Fruit fly (Drosophila melanogaster) whole organism, embryonic: ENCODE data around the gene CG32053.

Experiments used
- Aef1 ChIP-seq: fragments of 200-800 bp; sonication (Bioruptor generic); IDR thresholded peaks from 3 replicates; pipeline ENCODE4 v1.3.6; 2022; ENCODE audit warnings: missing biosample characterization, missing genetic modification characterization
- B-H2 ChIP-seq: fragments of 200-800 bp; sonication (Bioruptor generic); optimal IDR thresholded peaks from 2 replicates; lab custom pipeline; 2018; ENCODE audit warnings: missing biosample characterization, mild to moderate bottlenecking, missing genetic modification characterization
- Bteb2 ChIP-seq: fragments of 200-800 bp; sonication (Bioruptor generic); optimal IDR thresholded peaks from 2 replicates; lab custom pipeline; 2016; ENCODE audit warnings: missing biosample characterization, missing genetic modification characterization
- C15 ChIP-seq: fragments of 200-800 bp; sonication (Bioruptor generic); IDR thresholded peaks from 3 replicates; pipeline ENCODE4 v1.3.6; 2022; ENCODE audit warnings: missing biosample characterization, missing genetic modification characterization
- CG10147 ChIP-seq: fragments of 200-800 bp; sonication (Bioruptor generic); optimal IDR thresholded peaks from 2 replicates; lab custom pipeline; 2019; ENCODE audit warnings: missing biosample characterization, mild to moderate bottlenecking, missing genetic modification characterization, moderate library complexity
- CG11247 ChIP-seq: fragments of 200-800 bp; sonication (Bioruptor generic); IDR thresholded peaks from 2 replicates; pipeline ENCODE4 v1.3.6; 2022; ENCODE audit warnings: missing biosample characterization, missing genetic modification characterization
- CG11504 ChIP-seq: fragments of 200-800 bp; sonication (Bioruptor generic); optimal IDR thresholded peaks from 3 replicates; lab custom pipeline; 2019; ENCODE audit warnings: missing biosample characterization, mild to moderate bottlenecking, missing genetic modification characterization, moderate library complexity
- CG11560 ChIP-seq: fragments of 200-800 bp; sonication (Bioruptor generic); IDR thresholded peaks from 3 replicates; pipeline ENCODE4 v1.3.6; 2022; ENCODE audit warnings: missing biosample characterization, missing genetic modification characterization
- CG12104 ChIP-seq: fragments of 200-800 bp; sonication (Bioruptor generic); optimal IDR thresholded peaks from 3 replicates; lab custom pipeline; 2016; ENCODE audit warnings: missing biosample characterization, missing genetic modification characterization
- CG15269 ChIP-seq: fragments of 200-800 bp; sonication (Bioruptor generic); optimal IDR thresholded peaks from 2 replicates; lab custom pipeline; 2018; ENCODE audit warnings: missing biosample characterization, mild to moderate bottlenecking, missing genetic modification characterization, moderate library complexity
- CG31441 ChIP-seq: fragments of 200-800 bp; sonication (Bioruptor generic); IDR thresholded peaks from 2 replicates; pipeline ENCODE4 v1.3.6; 2022; ENCODE audit warnings: missing biosample characterization, missing genetic modification characterization
- CG32772 ChIP-seq: fragments of 200-800 bp; sonication (Bioruptor generic); IDR thresholded peaks from 2 replicates; pipeline ENCODE4 v1.3.6; 2022; ENCODE audit warnings: missing biosample characterization, missing genetic modification characterization
- CG34224 ChIP-seq: fragments of 200-800 bp; sonication (Bioruptor generic); IDR thresholded peaks from 3 replicates; pipeline ENCODE4 v1.3.6; 2022; ENCODE audit warnings: missing biosample characterization, missing genetic modification characterization; ENCODE audit not compliant: partially characterized antibody
- CG4730 ChIP-seq: fragments of 200-800 bp; sonication (Bioruptor generic); IDR thresholded peaks from 2 replicates; pipeline ENCODE4 v1.3.6; 2022; ENCODE audit warnings: missing biosample characterization, missing genetic modification characterization
- CG6175 ChIP-seq: fragments of 200-800 bp; sonication (Bioruptor generic); IDR thresholded peaks from 3 replicates; pipeline ENCODE4 v1.3.6; 2022; ENCODE audit warnings: missing biosample characterization, missing genetic modification characterization
- CG9727 ChIP-seq: fragments of 200-800 bp; sonication (Bioruptor generic); optimal IDR thresholded peaks from 3 replicates; lab custom pipeline; 2017; ENCODE audit warnings: missing biosample characterization, mild to moderate bottlenecking, missing genetic modification characterization
- CoRest ChIP-seq: fragments of 200-800 bp; sonication (Bioruptor generic); optimal IDR thresholded peaks from 3 replicates; lab custom pipeline; 2018; ENCODE audit warnings: missing biosample characterization, mild to moderate bottlenecking, missing genetic modification characterization, moderate library complexity
- D19A ChIP-seq: fragments of 200-800 bp; optimal IDR thresholded peaks from 3 replicates; lab custom pipeline; 2019; ENCODE audit warnings: missing biosample characterization, mild to moderate bottlenecking, missing genetic modification characterization, moderate library complexity
- Dad ChIP-seq: fragments of 200-800 bp; sonication (Bioruptor generic); optimal IDR thresholded peaks from 3 replicates; lab custom pipeline; 2016; ENCODE audit warnings: missing biosample characterization, missing genetic modification characterization
- Deaf1 ChIP-seq: fragments of 200-800 bp; optimal IDR thresholded peaks from 3 replicates; lab custom pipeline; 2019; ENCODE audit warnings: missing biosample characterization, mild to moderate bottlenecking, missing genetic modification characterization, moderate library complexity
- HLH3B ChIP-seq: fragments of 200-800 bp; sonication (Bioruptor generic); IDR thresholded peaks from 2 replicates; pipeline ENCODE4 v1.3.6; 2022; ENCODE audit warnings: missing biosample characterization, missing genetic modification characterization
- HmgD ChIP-seq: fragments of 200-800 bp; sonication (Bioruptor generic); optimal IDR thresholded peaks from 3 replicates; lab custom pipeline; 2016; ENCODE audit warnings: missing biosample characterization, missing genetic modification characterization
- Hr78 ChIP-seq, 2 experiments: fragments of 200-800 bp in 1 of 2; fragments of >200 bp in 1 of 2; sonication (Bioruptor generic) in 1 of 2; optimal IDR thresholded peaks; 2 replicates each; lab custom pipeline; 2017 to 2019; ENCODE audit warnings: missing biosample characterization in 2 of 2, missing genetic modification characterization in 2 of 2, mild to moderate bottlenecking in 1 of 2, moderate library complexity in 1 of 2
- PHDP ChIP-seq: fragments of 200-800 bp; sonication (Bioruptor generic); optimal IDR thresholded peaks from 3 replicates; lab custom pipeline; 2018; ENCODE audit warnings: missing biosample characterization, mild to moderate bottlenecking, missing genetic modification characterization, moderate library complexity
- Rfx ChIP-seq: fragments of 200-800 bp; sonication (Bioruptor generic); IDR thresholded peaks from 2 replicates; pipeline ENCODE4 v1.3.6; 2022; ENCODE audit warnings: missing biosample characterization, missing genetic modification characterization
- Sox100B ChIP-seq: fragments of 200-800 bp; sonication (Bioruptor generic); optimal IDR thresholded peaks from 3 replicates; lab custom pipeline; 2018; ENCODE audit warnings: missing biosample characterization, mild to moderate bottlenecking, missing genetic modification characterization
- Sox102F ChIP-seq: fragments of 200-800 bp; sonication (Bioruptor generic); optimal IDR thresholded peaks from 2 replicates; lab custom pipeline; 2018; ENCODE audit warnings: missing biosample characterization, mild to moderate bottlenecking, missing genetic modification characterization, moderate library complexity
- ara ChIP-seq: fragments of 200-800 bp; sonication (Bioruptor generic); IDR thresholded peaks from 2 replicates; pipeline ENCODE4 v1.3.6; 2022; ENCODE audit warnings: missing biosample characterization, missing genetic modification characterization
- dan ChIP-seq: fragments of 200-800 bp; sonication (Bioruptor generic); IDR thresholded peaks from 2 replicates; pipeline ENCODE4 v1.3.6; 2022; ENCODE audit warnings: missing biosample characterization, missing genetic modification characterization
- disco-r ChIP-seq: fragments of 200-800 bp; sonication (Bioruptor generic); optimal IDR thresholded peaks from 2 replicates; lab custom pipeline; 2016; ENCODE audit warnings: missing biosample characterization, missing genetic modification characterization
- dm ChIP-seq: fragments of 200-800 bp; sonication (Bioruptor generic); optimal IDR thresholded peaks from 3 replicates; lab custom pipeline; 2016; ENCODE audit warnings: missing biosample characterization, missing genetic modification characterization
- dysf ChIP-seq: fragments of 200-800 bp; sonication (Bioruptor generic); IDR thresholded peaks from 3 replicates; pipeline ENCODE4 v1.3.6; 2022; ENCODE audit warnings: missing biosample characterization, missing genetic modification characterization
- fd96Cb ChIP-seq: fragments of 200-800 bp; sonication (Bioruptor generic); optimal IDR thresholded peaks from 2 replicates; lab custom pipeline; 2018; ENCODE audit warnings: missing biosample characterization, mild to moderate bottlenecking, missing genetic modification characterization, moderate library complexity
- hkb ChIP-seq, 2 experiments: fragments of 200-800 bp in 1 of 2; fragments of >200 bp in 1 of 2; sonication (Bioruptor generic) in 1 of 2; IDR thresholded peaks in 1 of 2; optimal IDR thresholded peaks in 1 of 2; 2 replicates each; pipeline versions ENCODE4 v1.3.6 to Lab custom; 2017 to 2022; ENCODE audit warnings: missing biosample characterization in 1 of 2, missing genetic modification characterization in 1 of 2
- hth ChIP-seq: fragments of >200 bp; optimal IDR thresholded peaks from 2 replicates; lab custom pipeline; 2017; ENCODE audit warnings: inconsistent platforms
- nmo ChIP-seq: fragments of 200-800 bp; sonication (Bioruptor generic); optimal IDR thresholded peaks from 2 replicates; lab custom pipeline; 2018; ENCODE audit warnings: missing biosample characterization, mild to moderate bottlenecking, missing genetic modification characterization, moderate library complexity
- pan ChIP-seq, 4 experiments: fragments of >200 bp in 3 of 4; fragments of 200-800 bp in 1 of 4; sonication (Bioruptor generic) in 1 of 4; optimal IDR thresholded peaks in 3 of 4; IDR thresholded peaks in 1 of 4; 2 replicates each; pipeline versions ENCODE4 v1.3.6 to Lab custom; 2017 to 2022; ENCODE audit warnings: missing biosample characterization in 2 of 4, missing genetic modification characterization in 2 of 4, mixed read lengths in 1 of 4
- prd ChIP-seq, 3 experiments: fragments of >200 bp in 2 of 3; fragments of 200-800 bp in 1 of 3; sonication (Bioruptor generic) in 1 of 3; optimal IDR thresholded peaks in 2 of 3; IDR thresholded peaks in 1 of 3; 2 replicates in 2 of 3; 3 replicates in 1 of 3; pipeline versions ENCODE4 v1.3.6 to Lab custom; 2017 to 2022; ENCODE audit warnings: missing biosample characterization in 1 of 3, missing genetic modification characterization in 1 of 3
- row ChIP-seq: fragments of 200-800 bp; sonication (Bioruptor generic); IDR thresholded peaks from 3 replicates; pipeline ENCODE4 v1.3.6; 2022; ENCODE audit warnings: missing biosample characterization, missing genetic modification characterization
- tgo ChIP-seq: fragments of 200-800 bp; sonication (Bioruptor generic); IDR thresholded peaks from 3 replicates; pipeline ENCODE4 v1.3.6; 2022; ENCODE audit warnings: missing biosample characterization, missing genetic modification characterization
- twi ChIP-seq: fragments of 200-800 bp; optimal IDR thresholded peaks from 2 replicates; lab custom pipeline; 2019; ENCODE audit warnings: missing biosample characterization, mild to moderate bottlenecking, missing genetic modification characterization, moderate library complexity
- wor ChIP-seq: fragments of 200-800 bp; sonication (Bioruptor generic); IDR thresholded peaks from 2 replicates; pipeline ENCODE4 v1.3.6; 2022; ENCODE audit warnings: missing biosample characterization, missing genetic modification characterization
- zfh2 ChIP-seq: fragments of 200-800 bp; sonication (Bioruptor generic); optimal IDR thresholded peaks from 2 replicates; lab custom pipeline; 2016; ENCODE audit warnings: missing biosample characterization, missing genetic modification characterization

CG32053 gene

DNA sequence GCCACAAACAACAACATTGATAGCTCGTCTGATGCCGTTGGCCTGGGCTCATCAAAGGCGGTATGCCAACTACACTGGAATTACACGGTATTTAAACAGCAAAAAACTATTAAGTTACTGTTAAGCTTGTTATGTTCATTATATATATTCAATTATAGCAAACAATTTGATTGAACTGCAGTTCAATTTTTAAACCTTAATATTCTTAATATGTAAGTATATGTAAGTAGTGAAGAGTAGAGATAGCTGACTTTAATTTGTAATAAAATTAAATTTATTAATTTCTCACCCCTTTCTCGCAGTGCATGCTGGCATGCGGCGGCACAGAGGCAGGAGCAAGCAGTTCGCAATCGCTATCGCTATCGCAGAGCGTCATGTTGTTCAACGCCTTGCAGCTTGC, 18.2 kb upstream of the CG32053 start (continued):
- TF ChIP-seq HmgD (GFP tag; lab: Kevin White, UChicago) (no peak), dysf (GFP tag; lab: Robert Waterston, UW) (peak; percentile 42; the same call in 2 of the 3 replicates), CG6175 (GFP tag; lab: Robert Waterston, UW) (0 out of 3 replicates have a peak, but pooled peaks have one; percentile 28), PHDP (tag; lab: Kevin White, UChicago) (peak; percentile 24), Hr78 (GFP tag; optimal IDR thresholded peaks at IDR 0.05; lab: Kevin White, UChicago) (peak in 1 of 2 experiments; percentile 18), disco-r (GFP tag; lab: Kevin White, UChicago) (no peak), Sox100B (GFP tag; lab: Kevin White, UChicago) (no peak), CG32772 (peak; percentile 17; the same call in 1 of the 2 replicates), twi (tag; lab: Kevin White, UChicago) (no peak), B-H2 (GFP tag; lab: Kevin White, UChicago) (no peak), Sox102F (GFP tag; lab: Kevin White, UChicago) (peak; percentile 29), prd (optimal IDR thresholded peaks at IDR 0.05; lab: Kevin White, UChicago) (no peak), prd (GFP tag; IDR thresholded peaks at IDR 0.05; lab: Robert Waterston, UW) (peak; percentile 16; the same call in 1 of the 3 replicates), CG10147 (no peak), C15 (GFP tag; lab: Robert Waterston, UW) (no peak), ara (GFP tag; lab: Robert Waterston, UW) (0 out of 2 replicates have a peak, but pooled peaks have one; percentile 26), CG11504 (tag; lab: Kevin White, UChicago) (peak; percentile 48), nmo (GFP tag; lab: Kevin White, UChicago) (peak; percentile 2), CG12104 (GFP tag; lab: Kevin White, UChicago) (peak; percentile 17), dm (no peak), dan (GFP tag; lab: Robert Waterston, UW) (no peak), HLH3B (GFP tag; lab: Robert Waterston, UW) (peak; percentile 12; the same call in 1 of the 2 replicates), CG9727 (peak; percentile 18), Dad (GFP tag; lab: Kevin White, UChicago) (no peak), CG34224 (GFP tag; lab: Robert Waterston, UW) (no peak), pan (optimal IDR thresholded peaks at IDR 0.05; lab: Kevin White, UChicago) (no peak), pan (GFP tag; optimal IDR thresholded peaks at IDR 0.05 in 1 of 2, IDR thresholded peaks at IDR 0.05 in 1 of 2) (peak in 1 of 2 experiments; percentile 57), CG11560 (tag; lab: Robert Waterston, UW) (0 out of 3 replicates have a peak, but pooled peaks have one; percentile 8), zfh2 (GFP tag; lab: Kevin White, UChicago) (no peak), Aef1 (GFP tag; lab: Robert Waterston, UW) (no peak), fd96Cb (tag; lab: Kevin White, UChicago) (peak; percentile 7), CoRest (peak; percentile 20), CG15269 (tag; lab: Kevin White, UChicago) (peak; percentile 35), CG31441 (GFP tag; lab: Robert Waterston, UW) (peak; percentile 39; the same call in 1 of the 2 replicates), CG11247 (GFP tag; lab: Robert Waterston, UW) (0 out of 2 replicates have a peak, but pooled peaks have one; percentile 24), hth (lab: Kevin White, UChicago) (no peak), row (GFP tag; lab: Robert Waterston, UW) (peak; percentile 61; the same call in 2 of the 3 replicates), Deaf1 (no peak), tgo (GFP tag; lab: Robert Waterston, UW) (peak; percentile 45; the same call in 2 of the 3 replicates), CG4730 (GFP tag; lab: Robert Waterston, UW) (no peak), Bteb2 (GFP tag; lab: Kevin White, UChicago) (no peak), wor (GFP tag; lab: Robert Waterston, UW) (0 out of 2 replicates have a peak, but pooled peaks have one; percentile 11), hkb (optimal IDR thresholded peaks at IDR 0.05; lab: Kevin White, UChicago) (no peak), hkb (GFP tag; IDR thresholded peaks at IDR 0.05; lab: Robert Waterston, UW) (no peak), Rfx (GFP tag; lab: Robert Waterston, UW) (peak; percentile 26; the same call in 1 of the 2 replicates), D19A (no peak)
